Worm (Caenorhabditis elegans) whole organism, L4 larva: ENCODE measurements around the gene W01C8.5.

Experiments used
- F26F4.8 ChIP-seq: fragments of 200-800 bp; sonication (Bioruptor generic); conservative IDR thresholded peaks from 2 replicates; pipeline ENCODE4 v1.3.6; 2022; ENCODE audit warnings: missing genetic modification characterization, missing compliant biosample characterization
- F44E2.7 ChIP-seq: fragments of 200-800 bp; sonication (Bioruptor generic); IDR thresholded peaks from 2 replicates; pipeline ENCODE4 v2.1.2; 2022; ENCODE audit warnings: missing genetic modification characterization, missing compliant biosample characterization
- Y5F2A.4 ChIP-seq: fragments of 200-800 bp; sonication (Bioruptor generic); optimal IDR thresholded peaks from 2 replicates; lab custom pipeline; 2018; ENCODE audit warnings: mild to moderate bottlenecking, missing genetic modification characterization, missing compliant biosample characterization
- ZK546.5 ChIP-seq, 2 experiments: sonication (generic microtip); optimal IDR thresholded peaks; 2 replicates each; lab custom pipeline; 2017; ENCODE audit warnings: missing biosample characterization in 2 of 2, missing genetic modification characterization in 2 of 2
- aha-1 ChIP-seq: fragments of 150-350 bp; peaks from one replicate; lab custom pipeline; 2014; ENCODE audit warnings: missing biosample characterization, missing genetic modification characterization
- arid-1 ChIP-seq: fragments of 200-800 bp; sonication (Bioruptor generic); conservative IDR thresholded peaks from 2 replicates; pipeline ENCODE4 v1.3.6; 2022; ENCODE audit warnings: missing genetic modification reagents, missing genetic modification characterization, missing compliant biosample characterization
- ceh-20 ChIP-seq: fragments of 200-800 bp; sonication (Bioruptor generic); IDR thresholded peaks from 2 replicates; pipeline ENCODE4 v1.3.6; 2022; ENCODE audit warnings: missing genetic modification reagents, missing genetic modification characterization, missing compliant biosample characterization
- ceh-32 ChIP-seq: sonication (generic microtip); optimal IDR thresholded peaks from 2 replicates; lab custom pipeline; 2016; ENCODE audit warnings: mild to moderate bottlenecking, missing genetic modification characterization, missing compliant biosample characterization; ENCODE audit not compliant: poor library complexity
- ceh-44 ChIP-seq: fragments of 200-800 bp; sonication (Bioruptor generic); IDR thresholded peaks from 2 replicates; pipeline ENCODE4 v1.3.6; 2022; ENCODE audit warnings: missing genetic modification reagents, missing genetic modification characterization, missing compliant biosample characterization
- ctbp-1 ChIP-seq: fragments of 200-800 bp; sonication (Bioruptor generic); IDR thresholded peaks from 2 replicates; pipeline ENCODE4 v1.3.6; 2022; ENCODE audit warnings: missing genetic modification reagents, missing genetic modification characterization, missing compliant biosample characterization
- daf-16 ChIP-seq, 3 experiments: sonication (generic microtip); optimal IDR thresholded peaks; 2 replicates each; lab custom pipeline; 2016 to 2017; ENCODE audit warnings: missing genetic modification characterization in 3 of 3, missing genetic modification reagents in 3 of 3, mild to moderate bottlenecking in 2 of 3, missing compliant biosample characterization in 2 of 3, missing biosample characterization in 1 of 3, moderate library complexity in 1 of 3
- dmd-6 ChIP-seq: fragments of 200-800 bp; sonication (Bioruptor generic); IDR thresholded peaks from 2 replicates; pipeline ENCODE4 v1.3.6; 2022; ENCODE audit warnings: missing genetic modification reagents, missing genetic modification characterization, missing compliant biosample characterization
- dpl-1 ChIP-seq: fragments of 150-350 bp; optimal IDR thresholded peaks from 2 replicates; lab custom pipeline; 2014; ENCODE audit warnings: missing biosample characterization, missing genetic modification reagents, missing genetic modification characterization
- duxl-1 ChIP-seq: sonication (generic microtip); optimal IDR thresholded peaks from 2 replicates; lab custom pipeline; 2016; ENCODE audit warnings: mild to moderate bottlenecking, missing genetic modification characterization, moderate library complexity, missing compliant biosample characterization; ENCODE audit not compliant: poor library complexity
- dve-1 ChIP-seq: sonication (generic microtip); optimal IDR thresholded peaks from 2 replicates; lab custom pipeline; 2017; ENCODE audit warnings: antibody characterized with exemption, mild to moderate bottlenecking, missing genetic modification characterization, missing compliant biosample characterization; ENCODE audit not compliant: insufficient read depth
- gei-8 ChIP-seq: fragments of 200-800 bp; sonication (Bioruptor generic); optimal IDR thresholded peaks from 2 replicates; lab custom pipeline; 2018; ENCODE audit warnings: mild to moderate bottlenecking, missing genetic modification characterization, missing compliant biosample characterization
- hif-1 ChIP-seq, 2 experiments: sonication (generic microtip); optimal IDR thresholded peaks; 2 replicates each; lab custom pipeline; 2016 to 2017; ENCODE audit warnings: missing compliant biosample characterization in 2 of 2, missing genetic modification characterization in 2 of 2, missing genetic modification reagents in 2 of 2, missing genotype in 2 of 2, mild to moderate bottlenecking in 1 of 2
- hlh-30 ChIP-seq: sonication (generic microtip); optimal IDR thresholded peaks from 2 replicates; lab custom pipeline; 2017; ENCODE audit warnings: antibody characterized with exemption, mild to moderate bottlenecking, missing genetic modification characterization, missing compliant biosample characterization; ENCODE audit not compliant: insufficient read depth
- hmg-1.1 ChIP-seq: fragments of 200-800 bp; sonication (Bioruptor generic); IDR thresholded peaks from 2 replicates; pipeline ENCODE4 v1.3.6; 2022; ENCODE audit warnings: missing genetic modification reagents, missing genetic modification characterization, missing compliant biosample characterization
- lim-7 ChIP-seq: fragments of 200-800 bp; sonication (Bioruptor generic); IDR thresholded peaks from 2 replicates; pipeline ENCODE4 v1.3.6; 2022; ENCODE audit warnings: missing genetic modification characterization, missing compliant biosample characterization
- lin-13 ChIP-seq: fragments of 150-350 bp; optimal IDR thresholded peaks from 2 replicates; lab custom pipeline; 2014; ENCODE audit warnings: missing biosample characterization, missing genetic modification reagents, missing genetic modification characterization
- lin-15B ChIP-seq: fragments of 150-350 bp; sonication (generic microtip); optimal IDR thresholded peaks from 3 replicates; lab custom pipeline; 2014; ENCODE audit warnings: missing biosample characterization, missing genetic modification characterization
- lin-29 ChIP-seq: fragments of 200-800 bp; sonication (Bioruptor generic); IDR thresholded peaks from 2 replicates; pipeline ENCODE4 v1.3.6; 2022; ENCODE audit warnings: missing genetic modification reagents, missing genetic modification characterization, missing compliant biosample characterization
- lin-38 ChIP-seq: fragments of 200-800 bp; sonication (Bioruptor generic); IDR thresholded peaks from 2 replicates; pipeline ENCODE4 v1.3.6; 2022; ENCODE audit warnings: missing genetic modification reagents, missing genetic modification characterization, missing compliant biosample characterization
- lin-39 ChIP-seq: fragments of 150-350 bp; optimal IDR thresholded peaks from 2 replicates; lab custom pipeline; 2014; ENCODE audit warnings: missing biosample characterization, missing genetic modification reagents, missing genetic modification characterization
- lsy-2 ChIP-seq, 2 experiments: fragments of 150-350 bp in 1 of 2; sonication (generic microtip) in 1 of 2; optimal IDR thresholded peaks; 2 replicates each; lab custom pipeline; 2014 to 2017; ENCODE audit warnings: missing biosample characterization in 2 of 2, missing genetic modification characterization in 2 of 2
- madf-5 ChIP-seq, 2 experiments: fragments of 200-800 bp; sonication (Bioruptor generic); IDR thresholded peaks; 2 replicates each; pipeline ENCODE4 v1.3.6; 2022; ENCODE audit warnings: missing compliant biosample characterization in 2 of 2, missing genetic modification characterization in 2 of 2
- madf-9 ChIP-seq: fragments of 200-800 bp; sonication (Bioruptor generic); conservative IDR thresholded peaks from 2 replicates; pipeline ENCODE4 v1.3.6; 2022; ENCODE audit warnings: missing genetic modification reagents, missing genetic modification characterization, missing compliant biosample characterization
- mdl-1 ChIP-seq, 2 experiments: fragments of 150-350 bp in 1 of 2; sonication (generic microtip) in 1 of 2; optimal IDR thresholded peaks; 2 replicates each; lab custom pipeline; 2014 to 2017; ENCODE audit warnings: missing biosample characterization in 2 of 2, missing genetic modification characterization in 2 of 2
- mdt-29 ChIP-seq: fragments of 200-800 bp; sonication (Bioruptor generic); IDR thresholded peaks from 2 replicates; pipeline ENCODE4 v1.3.6; 2022; ENCODE audit warnings: missing genetic modification reagents, missing genetic modification characterization, missing compliant biosample characterization
- mes-2 ChIP-seq: sonication (generic microtip); optimal IDR thresholded peaks from 2 replicates; lab custom pipeline; 2016; ENCODE audit warnings: missing genotype, mild to moderate bottlenecking, missing genetic modification characterization, missing compliant biosample characterization; ENCODE audit not compliant: poor library complexity, severe bottlenecking
- nhr-11 ChIP-seq: fragments of 150-350 bp; optimal IDR thresholded peaks from 2 replicates; lab custom pipeline; 2014; ENCODE audit warnings: missing biosample characterization, missing genetic modification characterization
- nhr-25 ChIP-seq: sonication (generic microtip); optimal IDR thresholded peaks from 2 replicates; lab custom pipeline; 2017; ENCODE audit warnings: missing genetic modification characterization, mild to moderate bottlenecking, missing compliant biosample characterization, antibody characterized with exemption, moderate library complexity, borderline replicate concordance; ENCODE audit not compliant: insufficient read depth
- nhr-41 ChIP-seq: fragments of 200-800 bp; sonication (Bioruptor generic); IDR thresholded peaks from 2 replicates; pipeline ENCODE4 v1.3.6; 2022; ENCODE audit warnings: missing genetic modification reagents, missing genetic modification characterization, missing compliant biosample characterization
- nhr-48 ChIP-seq: sonication (generic microtip); optimal IDR thresholded peaks from 2 replicates; lab custom pipeline; 2016; ENCODE audit warnings: mild to moderate bottlenecking, missing genetic modification characterization, missing compliant biosample characterization
- nhr-6 ChIP-seq: fragments of 150-350 bp; optimal IDR thresholded peaks from 2 replicates; lab custom pipeline; 2014; ENCODE audit warnings: missing biosample characterization, missing genetic modification characterization
- nhr-77 ChIP-seq: fragments of 150-350 bp; optimal IDR thresholded peaks from 2 replicates; lab custom pipeline; 2014; ENCODE audit warnings: missing biosample characterization, missing genetic modification characterization
- sdz-12 ChIP-seq: fragments of 200-800 bp; sonication (Bioruptor generic); optimal IDR thresholded peaks from 2 replicates; lab custom pipeline; 2018; ENCODE audit warnings: mild to moderate bottlenecking, missing genetic modification characterization, missing compliant biosample characterization
- skn-1 ChIP-seq: fragments of 150-350 bp; optimal IDR thresholded peaks from 2 replicates; lab custom pipeline; 2014; ENCODE audit warnings: missing biosample characterization, missing genetic modification characterization
- snpc-1.2 ChIP-seq: fragments of 200-800 bp; sonication (Bioruptor generic); IDR thresholded peaks from 2 replicates; pipeline ENCODE4 v1.3.6; 2022; ENCODE audit warnings: missing genetic modification reagents, missing genetic modification characterization, missing compliant biosample characterization
- spr-1 ChIP-seq: sonication (generic microtip); optimal IDR thresholded peaks from 2 replicates; lab custom pipeline; 2016; ENCODE audit warnings: mild to moderate bottlenecking, missing genetic modification characterization, missing compliant biosample characterization
- tra-1 ChIP-seq: fragments of 200-800 bp; sonication (Bioruptor generic); IDR thresholded peaks from 2 replicates; pipeline ENCODE4 v1.3.6; 2022; ENCODE audit warnings: missing genetic modification reagents, missing genetic modification characterization, missing compliant biosample characterization
- unc-130 ChIP-seq: sonication (generic microtip); optimal IDR thresholded peaks from 2 replicates; lab custom pipeline; 2016; ENCODE audit warnings: missing genetic modification reagents, missing genetic modification characterization, missing compliant biosample characterization
- vab-7 ChIP-seq: fragments of 200-800 bp; sonication (Bioruptor generic); IDR thresholded peaks from 2 replicates; pipeline ENCODE4 v1.3.6; 2022; ENCODE audit warnings: missing genetic modification reagents, missing genetic modification characterization, missing compliant biosample characterization
- zfp-2 ChIP-seq: sonication (generic microtip); optimal IDR thresholded peaks from 2 replicates; lab custom pipeline; 2016; ENCODE audit warnings: mild to moderate bottlenecking, missing genetic modification characterization, missing compliant biosample characterization
- ztf-11 ChIP-seq: fragments of 150-350 bp; optimal IDR thresholded peaks from 2 replicates; lab custom pipeline; 2014; ENCODE audit warnings: missing biosample characterization, missing genetic modification characterization

The W01C8.5 gene

DNA sequence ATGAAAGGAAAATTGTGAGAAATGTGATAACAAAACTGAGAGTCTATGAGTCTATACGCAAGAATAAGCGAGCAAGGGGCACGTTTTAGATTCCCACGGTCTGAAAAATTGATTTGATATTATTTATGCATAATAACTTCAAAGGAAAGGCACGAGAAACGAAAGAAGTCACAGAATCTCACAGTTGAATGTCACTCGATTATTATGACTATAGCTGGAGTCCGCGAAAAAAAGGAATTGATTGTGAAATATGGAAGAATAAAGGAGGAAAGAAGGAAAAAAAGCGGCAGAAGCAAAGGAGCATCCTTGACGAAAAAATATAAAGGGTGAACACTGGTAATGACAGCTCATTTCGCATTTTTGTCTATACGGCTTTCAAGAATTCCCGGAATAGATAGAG lies 13.5 kb upstream of the W01C8.5 start, which contains the start of gene cat-1:
TSS of gene cat-1 (minus strand) at position 101 of the 400 bp plus-strand sequence.
- TF ChIP-seq ztf-11 (tag; lab: Kevin White, UChicago), result no peak
- TF ChIP-seq duxl-1 (tag; lab: Kevin White, UChicago), result no peak
- no peak for TF ChIP-seq hlh-30 (tag; lab: Kevin White, UChicago)
- no peak for TF ChIP-seq zfp-2
- TF ChIP-seq vab-7 (GFP tag; lab: Robert Waterston, UW), result no peak
- no peak for TF ChIP-seq hif-1 (tag; optimal IDR thresholded peaks at IDR 0.05; lab: Kevin White, UChicago)
- TF ChIP-seq ZK546.5 (tag; optimal IDR thresholded peaks at IDR 0.05; lab: Kevin White, UChicago), result no peak

DNA sequence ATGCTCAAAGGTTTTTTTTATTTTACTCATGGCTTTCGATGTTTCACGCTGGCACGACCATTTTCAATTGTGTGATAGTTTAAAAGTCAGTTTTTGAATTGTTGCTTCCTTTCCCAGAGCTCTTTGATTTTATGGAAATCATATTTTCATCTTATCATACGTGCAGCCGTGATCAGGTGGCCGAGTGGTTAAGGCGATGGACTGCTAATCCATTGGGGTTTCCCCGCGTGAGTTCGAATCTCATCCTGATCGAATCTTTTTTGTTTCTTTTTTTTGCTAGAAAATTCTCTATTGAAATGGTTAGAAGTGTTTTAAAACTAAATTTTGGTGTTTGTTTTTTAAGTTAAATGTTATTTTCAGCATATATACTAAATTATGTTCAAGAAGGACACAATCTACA lies 12.1 kb upstream of the W01C8.5 start:
- TF ChIP-seq hmg-1.1 (GFP tag; lab: Robert Waterston, UW) (no peak), nhr-77 (tag; lab: Kevin White, UChicago) (no peak), ctbp-1 (GFP tag; lab: Robert Waterston, UW) (no peak), daf-16 (GFP tag; optimal IDR thresholded peaks at IDR 0.05; lab: Kevin White, UChicago) (peak in 1 of 2 experiments; percentile 37), daf-16 (tag; optimal IDR thresholded peaks at IDR 0.05; lab: Kevin White, UChicago) (peak; percentile 27), F26F4.8 (GFP tag; lab: Robert Waterston, UW) (0 out of 2 replicates have a peak, but pooled peaks have one; percentile 62), sdz-12 (GFP tag; lab: Kevin White, UChicago) (no peak), lin-29 (GFP tag; lab: Robert Waterston, UW) (no peak), ceh-20 (GFP tag; lab: Robert Waterston, UW) (no peak), nhr-6 (tag; lab: Kevin White, UChicago) (no peak), dmd-6 (GFP tag; lab: Robert Waterston, UW) (0 out of 2 replicates have a peak, but pooled peaks have one; percentile 20), lin-13 (no peak), nhr-48 (tag; lab: Kevin White, UChicago) (no peak), F44E2.7 (GFP tag; lab: Robert Waterston, UW) (0 out of 2 replicates have a peak, but pooled peaks have one; percentile 53), lsy-2 (tag; optimal IDR thresholded peaks at IDR 0.05; lab: Kevin White, UChicago) (no peak), dpl-1 (GFP tag; lab: Kevin White, UChicago) (no peak), madf-9 (GFP tag; lab: Robert Waterston, UW) (peak; percentile 59; the same call in 1 of the 2 replicates), lin-15B (no peak), zfp-2 (no peak), tra-1 (GFP tag; lab: Robert Waterston, UW) (peak; percentile 28; the same call in 1 of the 2 replicates), mdt-29 (GFP tag; lab: Robert Waterston, UW) (peak; percentile 56; the same call in 1 of the 2 replicates), lim-7 (GFP tag; lab: Robert Waterston, UW) (peak; percentile 64), ZK546.5 (tag; optimal IDR thresholded peaks at IDR 0.05; lab: Kevin White, UChicago) (no peak), mdl-1 (tag; optimal IDR thresholded peaks at IDR 0.05; lab: Kevin White, UChicago) (no peak), skn-1 (no peak), spr-1 (tag; lab: Kevin White, UChicago) (no peak), nhr-41 (GFP tag; lab: Robert Waterston, UW) (no peak), vab-7 (GFP tag; lab: Robert Waterston, UW) (peak; percentile 49; the same call in 1 of the 2 replicates), Y5F2A.4 (GFP tag; lab: Kevin White, UChicago) (no peak), ceh-44 (peak; percentile 54; the same call in 1 of the 2 replicates), lin-38 (GFP tag; lab: Robert Waterston, UW) (peak; percentile 59), madf-5 (GFP tag; IDR thresholded peaks at IDR 0.05; lab: Robert Waterston, UW) (0 out of 4 replicates have a peak, but pooled peaks of 1 of the 2 experiments have one; percentile 13), snpc-1.2 (peak; percentile 67), unc-130 (no peak), nhr-11 (no peak), arid-1 (GFP tag; lab: Robert Waterston, UW) (no peak), gei-8 (GFP tag; lab: Kevin White, UChicago) (no peak), mes-2 (tag; lab: Kevin White, UChicago) (no peak), lin-39 (tag; lab: Kevin White, UChicago) (no peak), aha-1 (tag; lab: Kevin White, UChicago) (peak; percentile 82), dve-1 (peak; percentile 24), ceh-32 (tag; lab: Kevin White, UChicago) (no peak), nhr-25 (tag; lab: Kevin White, UChicago) (no peak)
